Fruit fly (Drosophila melanogaster) whole organism, embryonic: ENCODE results near the gene CG6972.
A peak's percentile ranks its signal among the peaks of the same experiment; 100 is the strongest.

Experiments used
- Atf-2 ChIP-seq: fragments of 200-800 bp; sonication (Bioruptor generic); optimal IDR thresholded peaks from 2 replicates; lab custom pipeline; 2016; ENCODE audit warnings: missing biosample characterization, missing genetic modification characterization
- Bgb ChIP-seq: fragments of 200-800 bp; sonication (Bioruptor generic); IDR thresholded peaks from 2 replicates; pipeline ENCODE4 v1.3.6; 2022; ENCODE audit warnings: missing biosample characterization, missing genetic modification characterization; ENCODE audit not compliant: partially characterized antibody
- Blimp-1 ChIP-seq: fragments of 200-800 bp; sonication (Bioruptor generic); optimal IDR thresholded peaks from 3 replicates; lab custom pipeline; 2018; ENCODE audit warnings: missing biosample characterization, missing genetic modification characterization, mild to moderate bottlenecking, moderate library complexity, missing genetic modification reagents
- CG10366 ChIP-seq: fragments of 200-800 bp; sonication (Bioruptor generic); IDR thresholded peaks from 2 replicates; pipeline ENCODE4 v1.3.6; 2022; ENCODE audit warnings: missing biosample characterization, missing genetic modification characterization
- CG10462 ChIP-seq: fragments of 200-800 bp; sonication (Bioruptor generic); optimal IDR thresholded peaks from 2 replicates; lab custom pipeline; 2016; ENCODE audit warnings: missing biosample characterization, missing genetic modification characterization
- CG10543 ChIP-seq: fragments of 200-800 bp; sonication (Bioruptor generic); optimal IDR thresholded peaks from 3 replicates; lab custom pipeline; 2017; ENCODE audit warnings: missing biosample characterization, mild to moderate bottlenecking, missing genetic modification characterization, moderate library complexity
- CG14860 ChIP-seq: fragments of 200-800 bp; sonication (Bioruptor generic); IDR thresholded peaks from 3 replicates; pipeline ENCODE4 v1.3.6; 2022; ENCODE audit warnings: missing biosample characterization, missing genetic modification characterization; ENCODE audit not compliant: partially characterized antibody
- CG15269 ChIP-seq: fragments of 200-800 bp; sonication (Bioruptor generic); optimal IDR thresholded peaks from 2 replicates; lab custom pipeline; 2018; ENCODE audit warnings: missing biosample characterization, mild to moderate bottlenecking, missing genetic modification characterization, moderate library complexity
- CG16813 ChIP-seq: fragments of 200-800 bp; sonication (Bioruptor generic); IDR thresholded peaks from 3 replicates; pipeline ENCODE4 v1.3.6; 2022; ENCODE audit warnings: missing biosample characterization, missing genetic modification characterization; ENCODE audit not compliant: partially characterized antibody
- CG17186 ChIP-seq: fragments of 200-800 bp; sonication (Bioruptor generic); optimal IDR thresholded peaks from 3 replicates; lab custom pipeline; 2017; ENCODE audit warnings: missing biosample characterization, missing genetic modification reagents, missing genetic modification characterization
- CG17359 ChIP-seq: fragments of 200-800 bp; sonication (Bioruptor generic); optimal IDR thresholded peaks from 3 replicates; lab custom pipeline; 2018; ENCODE audit warnings: missing biosample characterization, mild to moderate bottlenecking, missing genetic modification characterization, moderate library complexity
- CG18599 ChIP-seq: fragments of 200-800 bp; sonication (Bioruptor generic); optimal IDR thresholded peaks from 3 replicates; lab custom pipeline; 2017; ENCODE audit warnings: missing biosample characterization, missing genetic modification characterization, mild to moderate bottlenecking, moderate library complexity, missing genetic modification reagents
- CG18764 ChIP-seq: fragments of 200-800 bp; sonication (Bioruptor generic); optimal IDR thresholded peaks from 3 replicates; lab custom pipeline; 2016; ENCODE audit warnings: missing biosample characterization, missing genetic modification characterization
- CG2889 ChIP-seq: fragments of 200-800 bp; sonication (Bioruptor generic); IDR thresholded peaks from 3 replicates; pipeline ENCODE4 v1.3.6; 2022; ENCODE audit warnings: missing biosample characterization, missing genetic modification characterization
- CG32772 ChIP-seq: fragments of 200-800 bp; sonication (Bioruptor generic); IDR thresholded peaks from 2 replicates; pipeline ENCODE4 v1.3.6; 2022; ENCODE audit warnings: missing biosample characterization, missing genetic modification characterization
- CG42726 ChIP-seq: fragments of 200-800 bp; sonication (Bioruptor generic); IDR thresholded peaks from 2 replicates; pipeline ENCODE4 v1.3.6; 2022; ENCODE audit warnings: missing biosample characterization, missing genetic modification characterization; ENCODE audit not compliant: partially characterized antibody
- CG4404 ChIP-seq: fragments of 200-800 bp; sonication (Bioruptor generic); IDR thresholded peaks from 2 replicates; pipeline ENCODE4 v1.3.6; 2022; ENCODE audit warnings: missing biosample characterization, missing genetic modification characterization
- CG5245 ChIP-seq: fragments of 200-800 bp; sonication (Bioruptor generic); optimal IDR thresholded peaks from 3 replicates; lab custom pipeline; 2016; ENCODE audit warnings: missing biosample characterization, missing genetic modification characterization
- CG6765 ChIP-seq: fragments of 200-800 bp; sonication (Bioruptor generic); optimal IDR thresholded peaks from 3 replicates; lab custom pipeline; 2017; ENCODE audit warnings: missing biosample characterization, mild to moderate bottlenecking, missing genetic modification characterization
- CG6813 ChIP-seq: fragments of 200-800 bp; sonication (Bioruptor generic); optimal IDR thresholded peaks from 2 replicates; lab custom pipeline; 2017; ENCODE audit warnings: missing biosample characterization, missing genetic modification characterization, mild to moderate bottlenecking, moderate library complexity, missing genetic modification reagents
- CG7357 ChIP-seq: fragments of 200-800 bp; sonication (Bioruptor generic); IDR thresholded peaks from 3 replicates; pipeline ENCODE4 v1.3.6; 2022; ENCODE audit warnings: missing biosample characterization, missing genetic modification characterization
- CG7963 ChIP-seq: fragments of 200-800 bp; sonication (Bioruptor generic); IDR thresholded peaks from 3 replicates; pipeline ENCODE4 v1.3.6; 2022; ENCODE audit warnings: missing biosample characterization, missing genetic modification characterization; ENCODE audit not compliant: partially characterized antibody
- CkIIα-i1 ChIP-seq: fragments of 200-800 bp; sonication (Bioruptor generic); IDR thresholded peaks from 2 replicates; pipeline ENCODE4 v1.3.6; 2022; ENCODE audit warnings: missing biosample characterization, missing genetic modification characterization
- Doc2 ChIP-seq: fragments of 200-800 bp; sonication (Bioruptor generic); IDR thresholded peaks from 2 replicates; pipeline ENCODE4 v1.3.6; 2022; ENCODE audit warnings: missing biosample characterization, missing genetic modification characterization
- Fer2 ChIP-seq: fragments of 200-800 bp; sonication (Bioruptor generic); optimal IDR thresholded peaks from 2 replicates; lab custom pipeline; 2018; ENCODE audit warnings: missing biosample characterization, mild to moderate bottlenecking, missing genetic modification characterization, moderate library complexity
- Gsc ChIP-seq: fragments of 200-800 bp; sonication (Bioruptor generic); IDR thresholded peaks from 2 replicates; pipeline ENCODE4 v1.3.6; 2022; ENCODE audit warnings: missing biosample characterization, missing genetic modification characterization
- HLH3B ChIP-seq: fragments of 200-800 bp; sonication (Bioruptor generic); IDR thresholded peaks from 2 replicates; pipeline ENCODE4 v1.3.6; 2022; ENCODE audit warnings: missing biosample characterization, missing genetic modification characterization
- Med ChIP-seq: fragments of 200-800 bp; sonication (Bioruptor generic); peaks from one replicate; lab custom pipeline; 2016; ENCODE audit warnings: missing biosample characterization, missing genetic modification characterization, mild to moderate bottlenecking, inconsistent platforms, moderate library complexity
- NK7.1 ChIP-seq: fragments of 200-800 bp; sonication (Bioruptor generic); optimal IDR thresholded peaks from 3 replicates; lab custom pipeline; 2016; ENCODE audit warnings: missing biosample characterization, missing genetic modification characterization
- Spps ChIP-seq: fragments of 200-800 bp; sonication (Bioruptor generic); optimal IDR thresholded peaks from 2 replicates; lab custom pipeline; 2018; ENCODE audit warnings: missing biosample characterization, mild to moderate bottlenecking, missing genetic modification characterization
- Sry-β ChIP-seq: fragments of 200-800 bp; sonication (Bioruptor generic); optimal IDR thresholded peaks from 2 replicates; lab custom pipeline; 2018; ENCODE audit warnings: missing biosample characterization, mild to moderate bottlenecking, missing genetic modification characterization, moderate library complexity
- Xbp1 ChIP-seq: fragments of 200-800 bp; sonication (Bioruptor generic); optimal IDR thresholded peaks from 3 replicates; lab custom pipeline; 2016; ENCODE audit warnings: missing biosample characterization, mild to moderate bottlenecking, missing genetic modification characterization
- amos ChIP-seq: fragments of 200-800 bp; sonication (Bioruptor generic); IDR thresholded peaks from 2 replicates; pipeline ENCODE4 v1.3.6; 2022; ENCODE audit warnings: missing biosample characterization, missing genetic modification characterization; ENCODE audit not compliant: partially characterized antibody
- corto ChIP-seq: fragments of 200-800 bp; sonication (Bioruptor generic); optimal IDR thresholded peaks from 2 replicates; lab custom pipeline; 2016; ENCODE audit warnings: missing biosample characterization, mild to moderate bottlenecking, missing genetic modification characterization, moderate library complexity
- crp ChIP-seq, 2 experiments: fragments of 200-800 bp; sonication (Bioruptor generic); optimal IDR thresholded peaks; 2 replicates in 1 of 2; 3 replicates in 1 of 2; lab custom pipeline; 2017; ENCODE audit warnings: missing biosample characterization in 2 of 2, missing genetic modification characterization in 2 of 2, mild to moderate bottlenecking in 1 of 2, moderate library complexity in 1 of 2
- dimm ChIP-seq: fragments of 200-800 bp; sonication (Bioruptor generic); IDR thresholded peaks from 2 replicates; pipeline ENCODE4 v1.3.6; 2022; ENCODE audit warnings: missing biosample characterization, missing genetic modification characterization
- dmrt99B ChIP-seq: fragments of 200-800 bp; sonication (Bioruptor generic); optimal IDR thresholded peaks from 2 replicates; lab custom pipeline; 2018; ENCODE audit warnings: missing biosample characterization, mild to moderate bottlenecking, missing genetic modification characterization, moderate library complexity
- ftz-f1 ChIP-seq: fragments of 200-800 bp; sonication (Bioruptor generic); optimal IDR thresholded peaks from 2 replicates; lab custom pipeline; 2016; ENCODE audit warnings: missing biosample characterization, missing genetic modification characterization
- gt ChIP-seq: fragments of 200-800 bp; sonication (Bioruptor generic); IDR thresholded peaks from 2 replicates; pipeline ENCODE4 v1.3.6; 2022; ENCODE audit warnings: missing biosample characterization, missing genetic modification characterization
- jing ChIP-seq: fragments of 200-800 bp; sonication (Bioruptor generic); optimal IDR thresholded peaks from 2 replicates; lab custom pipeline; 2018; ENCODE audit warnings: missing biosample characterization, mild to moderate bottlenecking, missing genetic modification characterization
- lola ChIP-seq, 3 experiments: fragments of >200 bp in 2 of 3; fragments of 200-800 bp in 1 of 3; sonication (Bioruptor generic) in 1 of 3; optimal IDR thresholded peaks; 2 replicates each; lab custom pipeline; 2017 to 2019; ENCODE audit warnings: missing biosample characterization in 3 of 3, missing genetic modification characterization in 3 of 3, mild to moderate bottlenecking in 1 of 3, moderate library complexity in 1 of 3
- nerfin-1 ChIP-seq: fragments of 200-800 bp; sonication (Bioruptor generic); optimal IDR thresholded peaks from 3 replicates; lab custom pipeline; 2019; ENCODE audit warnings: missing biosample characterization, mild to moderate bottlenecking, missing genetic modification characterization, moderate library complexity
- peb ChIP-seq: fragments of 200-800 bp; sonication (Bioruptor generic); IDR thresholded peaks from 2 replicates; pipeline ENCODE4 v1.3.6; 2022; ENCODE audit warnings: missing biosample characterization, missing genetic modification characterization
- phol ChIP-seq: fragments of 200-800 bp; sonication (Bioruptor generic); optimal IDR thresholded peaks from 3 replicates; lab custom pipeline; 2018; ENCODE audit warnings: missing biosample characterization, mild to moderate bottlenecking, missing genetic modification characterization, moderate library complexity
- seq ChIP-seq: fragments of 200-800 bp; sonication (Bioruptor generic); IDR thresholded peaks from 2 replicates; pipeline ENCODE4 v1.3.6; 2022; ENCODE audit warnings: missing biosample characterization, missing genetic modification characterization
- slp2 ChIP-seq: fragments of 200-800 bp; sonication (Bioruptor generic); optimal IDR thresholded peaks from 2 replicates; lab custom pipeline; 2016; ENCODE audit warnings: missing biosample characterization, missing genetic modification characterization
- sug ChIP-seq: fragments of 200-800 bp; optimal IDR thresholded peaks from 2 replicates; lab custom pipeline; 2019; ENCODE audit warnings: missing biosample characterization, mild to moderate bottlenecking, missing genetic modification characterization, moderate library complexity
- unc-4 ChIP-seq: fragments of 200-800 bp; sonication (Bioruptor generic); IDR thresholded peaks from 2 replicates; pipeline ENCODE4 v1.3.6; 2022; ENCODE audit warnings: missing biosample characterization, missing genetic modification characterization; ENCODE audit not compliant: partially characterized antibody
- zfh1 ChIP-seq: fragments of 200-800 bp; sonication (Bioruptor generic); IDR thresholded peaks from 3 replicates; pipeline ENCODE4 v1.3.6; 2022; ENCODE audit warnings: missing biosample characterization, missing genetic modification characterization

CG6972 gene

dm6 chr3R:22673528-22673959 is 28.3 kb upstream of the CG6972 start (continued):
- TF ChIP-seq CG6813 (GFP tag; lab: Kevin White, UChicago) (peak; percentile 61), unc-4 (GFP tag; lab: Robert Waterston, UW) (no peak), CG7963 (GFP tag; lab: Robert Waterston, UW) (no peak), NK7.1 (GFP tag; lab: Kevin White, UChicago) (peak; percentile 51), nerfin-1 (tag; lab: Kevin White, UChicago) (peak; percentile 55), CG14860 (no peak), zfh1 (GFP tag; lab: Robert Waterston, UW) (peak; percentile 76; the same call in 2 of the 3 replicates), peb (peak; percentile 22; the same call in 1 of the 2 replicates), CG10462 (GFP tag; lab: Kevin White, UChicago) (peak; percentile 59), dmrt99B (tag; lab: Kevin White, UChicago) (peak; percentile 66), Bgb (no peak), lola (GFP tag; optimal IDR thresholded peaks at IDR 0.05; lab: Kevin White, UChicago) (peak in 1 of 3 experiments; percentile 95), CG18599 (GFP tag; lab: Kevin White, UChicago) (peak; percentile 72), CG16813 (no peak), Fer2 (tag; lab: Kevin White, UChicago) (no peak), Gsc (GFP tag; lab: Robert Waterston, UW) (no peak), Xbp1 (GFP tag; lab: Kevin White, UChicago) (peak; percentile 53), HLH3B (peak; percentile 31; the same call in 1 of the 2 replicates), CG5245 (GFP tag; lab: Kevin White, UChicago) (peak; percentile 60), CG10543 (GFP tag; lab: Kevin White, UChicago) (no peak), CG7357 (GFP tag; lab: Robert Waterston, UW) (no peak; the same call in 2 of the 3 replicates), CkIIα-i1 (no peak), Spps (peak; percentile 65), Doc2 (GFP tag; lab: Robert Waterston, UW) (no peak), CG4404 (GFP tag; lab: Robert Waterston, UW) (peak; percentile 82), gt (no peak), dimm (no peak), CG17186 (GFP tag; lab: Kevin White, UChicago) (peak; percentile 40), sug (tag; lab: Kevin White, UChicago) (peak; percentile 53), CG6765 (GFP tag; lab: Kevin White, UChicago) (no peak), Med (GFP tag; lab: Kevin White, UChicago) (peak; percentile 81), seq (GFP tag; lab: Robert Waterston, UW) (0 out of 2 replicates have a peak, but pooled peaks have one; percentile 37), phol (tag; lab: Kevin White, UChicago) (peak; percentile 85), Sry-β (GFP tag; lab: Kevin White, UChicago) (peak; percentile 5), Atf-2 (GFP tag; lab: Kevin White, UChicago) (peak; percentile 77), crp (GFP tag; optimal IDR thresholded peaks at IDR 0.05; lab: Kevin White, UChicago) (peak in 1 of 2 experiments; percentile 20), CG32772 (GFP tag; lab: Robert Waterston, UW) (0 out of 2 replicates have a peak, but pooled peaks have one; percentile 29), jing (GFP tag; lab: Kevin White, UChicago) (no peak), CG10366 (GFP tag; lab: Robert Waterston, UW) (no peak; the same call in 1 of the 2 replicates), corto (peak; percentile 28), CG42726 (no peak), amos (GFP tag; lab: Robert Waterston, UW) (no peak), CG2889 (GFP tag; lab: Robert Waterston, UW) (no peak), CG15269 (peak; percentile 50), CG17359 (tag; lab: Kevin White, UChicago) (peak; percentile 33), slp2 (GFP tag; lab: Kevin White, UChicago) (peak; percentile 50), CG18764 (GFP tag; lab: Kevin White, UChicago) (peak; percentile 64), ftz-f1 (GFP tag; lab: Kevin White, UChicago) (no peak), Blimp-1 (GFP tag; lab: Kevin White, UChicago) (peak; percentile 59)
